Worm (Caenorhabditis elegans) whole organism, midembryonic: Measurements from ENCODE around the gene cul-5.

Experiments used
- T22C8.4 ChIP-seq: fragments of 200-800 bp; sonication (Bioruptor generic); IDR thresholded peaks from 2 replicates; pipeline ENCODE4 v1.3.6; 2022; ENCODE audit warnings: missing genetic modification characterization, missing compliant biosample characterization
- cog-1 ChIP-seq: sonication (generic microtip); optimal IDR thresholded peaks from 2 replicates; lab custom pipeline; 2016; ENCODE audit warnings: missing genetic modification characterization, missing compliant biosample characterization
- flt-1 ChIP-seq: fragments of 200-800 bp; sonication (Bioruptor generic); IDR thresholded peaks from 2 replicates; pipeline ENCODE4 v1.3.6; 2022; ENCODE audit warnings: missing genetic modification characterization, missing compliant biosample characterization
- klf-2 ChIP-seq: fragments of 200-800 bp; sonication (Bioruptor generic); conservative IDR thresholded peaks from 2 replicates; pipeline ENCODE4 v1.3.6; 2022; ENCODE audit warnings: missing genetic modification reagents, missing genetic modification characterization, missing compliant biosample characterization
- med-1 ChIP-seq: sonication (generic microtip); optimal IDR thresholded peaks from 2 replicates; lab custom pipeline; 2017; ENCODE audit warnings: missing genetic modification characterization, mild to moderate bottlenecking, missing compliant biosample characterization, antibody characterized with exemption, missing genetic modification reagents; ENCODE audit not compliant: insufficient read depth
- ref-1 ChIP-seq: fragments of 200-800 bp; sonication (Bioruptor generic); conservative IDR thresholded peaks from 2 replicates; pipeline ENCODE4 v1.3.6; 2022; ENCODE audit warnings: missing genetic modification reagents, missing genetic modification characterization, missing compliant biosample characterization
- tab-1 ChIP-seq: fragments of 200-800 bp; sonication (Bioruptor generic); IDR thresholded peaks from 2 replicates; pipeline ENCODE4 v1.3.6; 2022; ENCODE audit warnings: missing genetic modification characterization, missing compliant biosample characterization
- ztf-23 ChIP-seq: fragments of 200-800 bp; sonication (Bioruptor generic); IDR thresholded peaks from 2 replicates; pipeline ENCODE4 v1.3.6; 2022; ENCODE audit warnings: missing genetic modification reagents, missing genetic modification characterization, missing compliant biosample characterization
- ztf-29 ChIP-seq: fragments of 200-800 bp; sonication (Bioruptor generic); IDR thresholded peaks from 2 replicates; pipeline ENCODE4 v1.3.6; 2022; ENCODE audit warnings: missing genetic modification reagents, missing genetic modification characterization, missing compliant biosample characterization

DNA sequence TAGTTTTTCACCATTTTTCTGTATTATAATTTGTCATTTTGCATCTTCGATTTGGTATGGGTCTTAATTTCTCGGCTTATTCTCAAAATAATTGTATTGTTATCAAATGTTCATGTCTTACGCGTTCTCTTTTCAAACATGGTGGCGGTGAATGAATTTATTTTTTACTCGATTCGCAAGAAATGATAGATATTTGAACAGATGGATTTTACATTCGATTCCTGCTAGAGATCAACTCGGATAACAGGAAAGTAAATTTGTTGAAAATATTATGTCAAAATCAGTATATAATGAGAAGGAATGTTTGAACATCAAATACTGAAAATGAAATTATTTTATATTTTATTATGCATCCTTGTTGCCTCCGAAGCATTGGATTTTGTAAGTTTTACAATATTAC lies 3.6 kb downstream of the cul-5 start, which contains the start of gene ZK856.4:
- TF ChIP-seq cog-1 (tag; lab: Kevin White, UChicago) = no peak
- TF ChIP-seq ztf-23 (GFP tag; lab: Robert Waterston, UW) = no peak
- TF ChIP-seq flt-1 (GFP tag; lab: Robert Waterston, UW) = no peak
- TF ChIP-seq ref-1 (GFP tag; lab: Robert Waterston, UW) = no peak
- no peak for TF ChIP-seq klf-2 (GFP tag; lab: Robert Waterston, UW)
- TF ChIP-seq ztf-29 (GFP tag; lab: Robert Waterston, UW) = no peak
- no peak for TF ChIP-seq med-1 (GFP tag; lab: Kevin White, UChicago)
- TF ChIP-seq T22C8.4 (GFP tag; lab: Robert Waterston, UW) = no peak
- no peak for TF ChIP-seq tab-1 (GFP tag; lab: Robert Waterston, UW)
